Fruit fly (Drosophila melanogaster): Measurements from ENCODE around the gene PhKgamma.
A peak's percentile ranks its signal among the peaks of the same experiment; 100 is the strongest.
"Not testable (repeated sequence)": the region's sequence is repeated elsewhere in the genome, so short reads cannot be mapped to it uniquely, and the experiment has no call there.

The PhKgamma gene

DNA sequence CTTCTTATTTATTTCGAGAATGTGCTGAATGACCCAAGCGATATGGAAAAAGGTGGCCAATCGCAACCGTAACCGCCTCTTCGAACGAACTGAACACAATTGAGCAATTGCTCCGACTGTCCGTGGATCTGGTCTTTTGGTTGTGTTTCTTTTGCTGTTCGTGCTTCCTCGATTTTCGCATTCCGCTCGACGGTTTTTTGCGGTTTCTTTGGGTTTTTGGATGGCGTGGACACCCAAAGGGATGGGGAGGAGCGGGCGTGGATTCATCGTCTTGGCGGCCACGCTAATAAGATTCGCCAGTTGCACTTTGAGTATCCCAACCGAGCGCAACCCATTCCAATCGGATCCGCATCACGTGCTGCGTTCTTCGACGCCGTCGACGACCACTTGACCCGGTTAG, 37.7 kb downstream of the PhKgamma start, which contains the start of gene inaF-B:
inaF-B (minus strand) TSS at position 101 of the 400 bp plus-strand sequence.
- TF ChIP-seq CG32121 (GFP tag; IDR thresholded peaks at IDR 0.05): no peak
- TF ChIP-seq Snoo (tag; optimal IDR thresholded peaks at IDR 0.05): no peak
- no peak for TF ChIP-seq Pif1A (GFP tag; optimal IDR thresholded peaks at IDR 0.05)
- no peak for TF ChIP-seq EcR (GFP tag; optimal IDR thresholded peaks at IDR 0.05)
- TF ChIP-seq Pif1B (GFP tag; optimal IDR thresholded peaks at IDR 0.05): no peak
- TF ChIP-seq CG12605 (GFP tag; IDR thresholded peaks at IDR 0.05): no peak
- no peak for TF ChIP-seq D1 (tag; optimal IDR thresholded peaks at IDR 0.05)
- no peak for TF ChIP-seq CG9948 (tag; optimal IDR thresholded peaks at IDR 0.05)
- no peak for TF ChIP-seq CG15710 (tag; optimal IDR thresholded peaks at IDR 0.05)
- no peak for TF ChIP-seq CG4496 (GFP tag; IDR thresholded peaks at IDR 0.05)
- no peak for TF ChIP-seq CG10348 (GFP tag; IDR thresholded peaks at IDR 0.05)
- TF ChIP-seq rn (GFP tag; IDR thresholded peaks at IDR 0.05): no peak
- TF ChIP-seq gl (tag; optimal IDR thresholded peaks at IDR 0.05): no peak
- TF ChIP-seq Ets98B (GFP tag; IDR thresholded peaks at IDR 0.05): no peak
- TF ChIP-seq CG8301 (tag; optimal IDR thresholded peaks at IDR 0.05): no peak
- TF ChIP-seq CG17806 (tag; optimal IDR thresholded peaks at IDR 0.05): no peak

DNA sequence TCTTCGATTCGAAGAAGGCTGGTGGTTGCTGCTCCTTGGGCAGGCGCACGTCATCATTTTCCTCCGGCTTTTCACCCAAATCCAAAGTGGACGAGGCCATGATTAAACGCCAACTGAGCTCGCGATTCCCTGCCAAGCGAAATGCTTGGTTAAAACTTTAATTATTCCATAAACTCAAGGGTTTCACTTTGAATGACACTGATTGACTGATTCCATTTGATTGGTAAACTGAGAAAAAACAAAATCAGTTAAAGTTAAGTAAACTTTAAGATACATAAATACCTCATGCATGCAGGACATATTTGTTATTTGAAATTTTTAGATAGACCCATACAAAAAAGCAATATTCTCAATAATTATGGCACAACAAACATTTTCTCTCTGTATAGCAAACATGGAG, 38.9 kb downstream of the PhKgamma start, which contains the start of gene inaF-A:
inaF-A (minus strand) TSS at position 101 of the 400 bp plus-strand sequence.
- TF ChIP-seq fd96Ca (GFP tag; IDR thresholded peaks at IDR 0.05) (no peak), Pif1A (GFP tag; optimal IDR thresholded peaks at IDR 0.05) (no peak), CG4496 (GFP tag; IDR thresholded peaks at IDR 0.05) (no peak), CG14655 (GFP tag; optimal IDR thresholded peaks at IDR 0.05) (peak; percentile 22), CG8301 (tag; optimal IDR thresholded peaks at IDR 0.05) (peak; percentile 16)

DNA sequence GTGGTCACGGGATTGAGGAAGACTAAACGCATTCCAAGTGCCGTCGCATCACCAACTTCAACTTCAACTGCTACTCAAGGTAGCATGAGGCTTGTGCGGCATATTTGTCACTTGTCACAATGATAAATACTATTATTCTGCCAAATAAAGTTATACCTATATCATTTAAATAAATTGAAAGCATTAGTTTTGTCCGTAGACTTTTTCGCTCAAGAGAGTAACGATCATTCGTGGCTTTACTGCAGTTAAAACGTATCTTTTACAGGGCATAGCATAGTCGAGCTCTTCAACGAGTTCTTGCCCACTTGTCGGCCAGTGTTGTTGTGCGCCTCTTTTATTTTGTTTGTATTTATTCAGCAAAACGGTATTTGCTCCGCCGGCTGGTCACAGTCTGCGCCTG, 41.5 kb downstream of the PhKgamma start:
- TF ChIP-seq gl (tag; optimal IDR thresholded peaks at IDR 0.05) (no peak), CG8301 (tag; optimal IDR thresholded peaks at IDR 0.05) (peak; percentile 73), CG14655 (GFP tag; optimal IDR thresholded peaks at IDR 0.05) (peak; percentile 74), rn (GFP tag; IDR thresholded peaks at IDR 0.05) (no peak), CG4496 (GFP tag; IDR thresholded peaks at IDR 0.05) (peak; percentile 54; the same call in 1 of the 3 replicates), CG8159 (tag; optimal IDR thresholded peaks at IDR 0.05) (no peak), Pif1B (GFP tag; optimal IDR thresholded peaks at IDR 0.05) (peak; percentile 17), Pif1A (GFP tag; optimal IDR thresholded peaks at IDR 0.05) (peak; percentile 32), CG15710 (tag; optimal IDR thresholded peaks at IDR 0.05) (no peak), CG12605 (GFP tag; IDR thresholded peaks at IDR 0.05) (no peak), CG17806 (tag; optimal IDR thresholded peaks at IDR 0.05) (no peak), CG34367 (tag; optimal IDR thresholded peaks at IDR 0.05) (no peak), fd96Ca (GFP tag; IDR thresholded peaks at IDR 0.05) (peak; percentile 49; the same call in 2 of the 3 replicates), Ets98B (GFP tag; IDR thresholded peaks at IDR 0.05) (peak; percentile 50), EcR (GFP tag; optimal IDR thresholded peaks at IDR 0.05) (no peak), CG9948 (tag; optimal IDR thresholded peaks at IDR 0.05) (no peak), CG32121 (GFP tag; IDR thresholded peaks at IDR 0.05) (no peak), Snoo (tag; optimal IDR thresholded peaks at IDR 0.05) (no peak), CG10348 (GFP tag; IDR thresholded peaks at IDR 0.05) (no peak), D1 (tag; optimal IDR thresholded peaks at IDR 0.05) (no peak), CG13204 (GFP tag; optimal IDR thresholded peaks at IDR 0.05) (no peak)

DNA sequence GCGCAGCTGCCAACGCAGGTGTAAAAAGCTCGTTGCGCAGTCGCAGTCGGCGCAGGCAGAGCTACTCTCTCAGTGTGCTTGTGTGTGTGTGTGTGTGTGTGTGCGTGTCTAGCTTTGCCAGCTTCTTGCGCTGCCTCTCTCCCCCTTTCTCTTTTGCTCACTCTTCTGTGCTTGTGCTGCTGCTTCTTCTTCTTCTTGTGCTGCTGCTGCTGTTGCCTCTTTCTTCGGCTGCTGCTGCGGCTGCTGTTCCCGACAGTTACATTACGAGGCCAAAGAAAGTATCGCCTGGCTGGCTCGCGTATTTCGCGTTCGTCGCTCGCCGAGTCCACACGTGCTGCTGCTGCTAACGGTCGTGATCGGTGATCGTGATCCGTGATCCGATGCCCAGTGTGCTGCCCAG, 59.0 kb downstream of the PhKgamma start, which contains the start of gene m:
m (plus strand) TSS at position 301 of the 400 bp plus-strand sequence.
- TF ChIP-seq Pif1A (GFP tag; optimal IDR thresholded peaks at IDR 0.05); CG32121 (GFP tag; IDR thresholded peaks at IDR 0.05); CG12605 (GFP tag; IDR thresholded peaks at IDR 0.05): not testable (repeated sequence)
